Fruit fly (Drosophila melanogaster): Measurements from ENCODE around the gene CG43750.

Gene CG43750

DNA sequence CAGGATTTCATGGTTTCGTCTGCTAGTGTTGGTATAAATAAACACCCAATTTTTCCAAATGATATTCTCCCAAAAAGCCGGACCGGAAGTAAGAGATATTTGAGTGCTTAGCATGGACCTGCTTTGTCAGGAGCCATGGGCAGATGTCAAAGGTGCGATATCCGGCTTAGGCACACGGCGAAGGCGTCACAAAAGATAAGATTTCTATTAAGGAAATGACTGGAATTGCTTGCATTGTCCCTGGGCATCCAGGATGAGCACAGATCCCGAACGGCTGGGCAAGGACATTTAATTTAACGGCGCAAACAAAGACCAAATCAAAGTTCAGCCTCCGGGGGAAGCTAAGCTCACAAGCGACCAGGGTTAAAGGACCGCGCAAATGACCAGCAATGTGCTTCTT is 4.8 kb downstream of the CG43750 start, which contains the start of gene CG3557:
CG3557 (minus strand) TSS at position 101 of the 400 bp plus-strand sequence.
- TF ChIP-seq sage (GFP tag; optimal IDR thresholded peaks at IDR 0.05) (no peak), fru (GFP tag; optimal IDR thresholded peaks at IDR 0.05) (no peak), Abd-B (GFP tag; optimal IDR thresholded peaks at IDR 0.05) (no peak), psq (GFP tag; optimal IDR thresholded peaks at IDR 0.05) (no peak), usp (GFP tag; optimal IDR thresholded peaks at IDR 0.05) (no peak), foxo (GFP tag; optimal IDR thresholded peaks at IDR 0.05) (no peak), lola (GFP tag; optimal IDR thresholded peaks at IDR 0.05) (no peak), Hr83 (GFP tag; optimal IDR thresholded peaks at IDR 0.05; ENCODE audit: poor library complexity, severe bottlenecking) (no peak), CG32264 (GFP tag; optimal IDR thresholded peaks at IDR 0.05) (no peak), Dif (GFP tag; optimal IDR thresholded peaks at IDR 0.05; ENCODE audit: partially characterized antibody) (no peak), h (GFP tag; optimal IDR thresholded peaks at IDR 0.05) (no peak), Hr78 (GFP tag; optimal IDR thresholded peaks at IDR 0.05) (no peak)

- TF ChIP-seq brk (GFP tag; optimal IDR thresholded peaks at IDR 0.05) (no peak), Dif (GFP tag; optimal IDR thresholded peaks at IDR 0.05; ENCODE audit: partially characterized antibody) (peak; percentile 77)
Observed at dm6 chr2L:2382971-2383370, 7.5 kb downstream of the CG43750 start, which contains the start of gene PIG-Wa. TSS of gene PIG-Wa (plus strand) at chr2L:2383202.

- TF ChIP-seq Mio (GFP tag; optimal IDR thresholded peaks at IDR 0.05), result peak; percentile 32
- TF ChIP-seq fru (GFP tag; optimal IDR thresholded peaks at IDR 0.05), result peak; percentile 85
- TF ChIP-seq rgr (GFP tag; optimal IDR thresholded peaks at IDR 0.05), result peak; percentile 91
- TF ChIP-seq CG32264 (GFP tag; optimal IDR thresholded peaks at IDR 0.05), result peak; percentile 18
- no peak for TF ChIP-seq Vsx2 (GFP tag; optimal IDR thresholded peaks at IDR 0.05; ENCODE audit: partially characterized antibody)
- peak; percentile 97 for TF ChIP-seq HLH106 (tag; optimal IDR thresholded peaks at IDR 0.05)
- no peak for TF ChIP-seq Hnf4 (GFP tag; optimal IDR thresholded peaks at IDR 0.05)
- TF ChIP-seq psq (GFP tag; optimal IDR thresholded peaks at IDR 0.05), result peak; percentile 80
- TF ChIP-seq woc (GFP tag; optimal IDR thresholded peaks at IDR 0.05), result peak; percentile 87
- TF ChIP-seq Rel (GFP tag; optimal IDR thresholded peaks at IDR 0.05), result no peak
- peak; percentile 76 for TF ChIP-seq Rel (tag; optimal IDR thresholded peaks at IDR 0.05)
- peak; percentile 91 for TF ChIP-seq CG9705 (GFP tag; optimal IDR thresholded peaks at IDR 0.05)
- TF ChIP-seq GATAd (GFP tag; optimal IDR thresholded peaks at IDR 0.05), result peak; percentile 75
- peak; percentile 2 for TF ChIP-seq Hr83 (GFP tag; optimal IDR thresholded peaks at IDR 0.05; ENCODE audit: poor library complexity, severe bottlenecking)
- TF ChIP-seq Myc (optimal IDR thresholded peaks at IDR 0.05), result peak; percentile 21
- no peak for TF ChIP-seq usp (GFP tag; optimal IDR thresholded peaks at IDR 0.05)
- peak; percentile 85 for TF ChIP-seq ey (GFP tag; optimal IDR thresholded peaks at IDR 0.05)
- TF ChIP-seq OdsH (GFP tag; optimal IDR thresholded peaks at IDR 0.05), result peak; percentile 86
- peak; percentile 95 for TF ChIP-seq Sp1 (GFP tag; optimal IDR thresholded peaks at IDR 0.05)
- no peak for TF ChIP-seq Hr78 (GFP tag; optimal IDR thresholded peaks at IDR 0.05)
- TF ChIP-seq sv (GFP tag; optimal IDR thresholded peaks at IDR 0.05), result peak; percentile 85
- TF ChIP-seq br (GFP tag; optimal IDR thresholded peaks at IDR 0.05), result peak; percentile 81
- peak; percentile 67 for TF ChIP-seq dsf (GFP tag; optimal IDR thresholded peaks at IDR 0.05; ENCODE audit: borderline replicate concordance)
- TF ChIP-seq jim (GFP tag; optimal IDR thresholded peaks at IDR 0.05), result peak; percentile 15
- no peak for TF ChIP-seq sage (GFP tag; optimal IDR thresholded peaks at IDR 0.05)
- peak; percentile 92 for TF ChIP-seq dmrt93B (GFP tag; optimal IDR thresholded peaks at IDR 0.05)
- TF ChIP-seq h (GFP tag; optimal IDR thresholded peaks at IDR 0.05), result peak; percentile 89
- TF ChIP-seq dl (GFP tag; optimal IDR thresholded peaks at IDR 0.05; ENCODE audit: insufficient read depth in 1 of 2, partially characterized antibody in 2 of 2), result no peak
- peak in 1 of 2 experiments; percentile 94 for TF ChIP-seq foxo (GFP tag; optimal IDR thresholded peaks at IDR 0.05)
- TF ChIP-seq brk (GFP tag; optimal IDR thresholded peaks at IDR 0.05), result no peak
Observed at dm6 chr2L:2380805-2381204, 9.7 kb downstream of the CG43750 start, which contains the start of gene Eogt. TSS of gene Eogt (plus strand) at chr2L:2381097.

DNA sequence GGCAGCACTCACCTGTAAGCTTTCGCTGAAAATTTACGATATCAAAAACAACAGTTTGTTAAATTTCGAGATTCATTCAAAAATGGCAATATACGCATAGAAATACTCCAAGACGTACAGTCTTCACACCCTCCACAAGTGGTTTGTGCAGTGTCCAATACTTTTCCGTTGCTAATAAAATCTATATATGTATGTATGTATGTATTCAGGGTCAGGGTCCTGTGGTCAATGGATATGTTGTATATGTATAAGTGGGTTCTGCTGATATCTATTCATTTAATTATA is 14.1 kb downstream of the CG43750 start:
- TF ChIP-seq Hr83 (GFP tag; optimal IDR thresholded peaks at IDR 0.05; ENCODE audit: poor library complexity, severe bottlenecking) (no peak), br (GFP tag; optimal IDR thresholded peaks at IDR 0.05) (no peak), h (GFP tag; optimal IDR thresholded peaks at IDR 0.05) (no peak), dsf (GFP tag; optimal IDR thresholded peaks at IDR 0.05; ENCODE audit: borderline replicate concordance) (no peak), Mio (GFP tag; optimal IDR thresholded peaks at IDR 0.05) (no peak), dl (GFP tag; optimal IDR thresholded peaks at IDR 0.05; ENCODE audit: insufficient read depth in 1 of 2, partially characterized antibody in 2 of 2) (no peak), foxo (GFP tag; optimal IDR thresholded peaks at IDR 0.05) (no peak), Sp1 (GFP tag; optimal IDR thresholded peaks at IDR 0.05) (no peak), ey (GFP tag; optimal IDR thresholded peaks at IDR 0.05) (no peak), dmrt93B (GFP tag; optimal IDR thresholded peaks at IDR 0.05) (no peak), sage (GFP tag; optimal IDR thresholded peaks at IDR 0.05) (no peak), Abd-B (GFP tag; optimal IDR thresholded peaks at IDR 0.05) (no peak), CG9705 (GFP tag; optimal IDR thresholded peaks at IDR 0.05) (no peak), N (GFP tag; optimal IDR thresholded peaks at IDR 0.05) (no peak), woc (GFP tag; optimal IDR thresholded peaks at IDR 0.05) (no peak), CG32264 (GFP tag; optimal IDR thresholded peaks at IDR 0.05) (no peak)

All from whole organism, wandering third instar larva.